Worm (Caenorhabditis elegans): ENCODE results near the gene abu-2.

- TF ChIP-seq flt-1 (GFP tag; IDR thresholded peaks at IDR 0.05) (no peak), hmg-4 (GFP tag; optimal IDR thresholded peaks at IDR 0.05) (no peak), ama-1 (optimal IDR thresholded peaks at IDR 0.05) (no peak), hmbx-1 (tag; optimal IDR thresholded peaks at IDR 0.05) (no peak), ceh-36 (tag; optimal IDR thresholded peaks at IDR 0.05) (no peak)
These were observed at the start of gene abu-2 for ce11 chrX:1410552-1410951.

Data from whole organism, early embryonic.